Worm (Caenorhabditis elegans) whole organism, L1 larva: Measurements from ENCODE around the gene sumv-1.

Source experiments
- alr-1 ChIP-seq: fragments of 200-800 bp; sonication (Bioruptor generic); optimal IDR thresholded peaks from 2 replicates; lab custom pipeline; 2018; ENCODE audit warnings: borderline replicate concordance, mild to moderate bottlenecking, missing genetic modification characterization, missing compliant biosample characterization
- blmp-1 ChIP-seq: fragments of 150-350 bp; optimal IDR thresholded peaks from 2 replicates; lab custom pipeline; 2014; ENCODE audit warnings: missing biosample characterization, missing genetic modification characterization
- ces-1 ChIP-seq: fragments of 150-350 bp; optimal IDR thresholded peaks from 2 replicates; lab custom pipeline; 2014; ENCODE audit warnings: missing biosample characterization, missing genetic modification reagents, missing genetic modification characterization
- grh-1 ChIP-seq: fragments of 200-800 bp; sonication (Bioruptor generic); IDR thresholded peaks from 2 replicates; pipeline ENCODE4 v1.3.6; 2022; ENCODE audit warnings: missing genetic modification reagents, missing genetic modification characterization, missing compliant biosample characterization
- mdl-1 ChIP-seq, 2 experiments: fragments of 150-350 bp; optimal IDR thresholded peaks; 2 replicates each; lab custom pipeline; 2014 to 2017; ENCODE audit warnings: missing biosample characterization in 2 of 2, missing genetic modification characterization in 2 of 2, inconsistent platforms in 1 of 2
- nhr-19 ChIP-seq: fragments of 200-800 bp; sonication (Bioruptor generic); conservative IDR thresholded peaks from 2 replicates; pipeline ENCODE4 v1.3.6; 2022; ENCODE audit warnings: missing genetic modification characterization, missing compliant biosample characterization
- nhr-85 ChIP-seq: sonication (generic microtip); peaks from one replicate; lab custom pipeline; 2016; ENCODE audit warnings: missing genetic modification characterization, inconsistent platforms, missing compliant biosample characterization
- pag-3 ChIP-seq: sonication (generic microtip); optimal IDR thresholded peaks from 2 replicates; lab custom pipeline; 2017; ENCODE audit warnings: missing genetic modification characterization, mild to moderate bottlenecking, missing compliant biosample characterization, antibody characterized with exemption, borderline replicate concordance; ENCODE audit not compliant: insufficient read depth
- swsn-7 ChIP-seq: sonication (generic microtip); optimal IDR thresholded peaks from 2 replicates; lab custom pipeline; 2016; ENCODE audit warnings: missing genetic modification characterization, missing compliant biosample characterization

Gene sumv-1

DNA sequence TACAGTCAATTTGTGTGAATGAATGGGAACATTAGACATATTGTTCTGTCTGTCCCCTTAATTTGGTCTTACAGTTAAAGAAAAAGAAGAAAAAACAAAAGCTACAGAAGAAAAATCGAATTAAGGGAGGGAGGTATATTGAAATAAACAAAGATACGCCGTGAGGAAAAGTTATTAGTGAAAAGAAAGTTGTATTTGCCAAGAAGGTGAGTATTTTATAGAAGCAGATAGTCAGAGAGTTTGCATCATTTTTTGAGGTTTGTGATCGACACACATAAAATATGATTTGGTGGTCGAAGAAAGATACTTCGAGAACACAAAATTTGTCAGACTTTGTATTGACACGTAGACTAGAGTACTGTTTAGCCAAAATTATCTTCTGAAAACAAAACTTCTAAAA lies 53.6 kb downstream of the sumv-1 start (continued):
- TF ChIP-seq swsn-7: no peak
- TF ChIP-seq alr-1 (tag; lab: Kevin White, UChicago): no peak
- TF ChIP-seq grh-1 (GFP tag; lab: Robert Waterston, UW): no peak
- TF ChIP-seq ces-1 (GFP tag; lab: Kevin White, UChicago): no peak
- TF ChIP-seq mdl-1 (tag; optimal IDR thresholded peaks at IDR 0.05; lab: Kevin White, UChicago): no peak
- no peak for TF ChIP-seq pag-3

- TF ChIP-seq ces-1 (GFP tag; lab: Kevin White, UChicago) (no peak), blmp-1 (tag; lab: Kevin White, UChicago) (no peak), nhr-19 (GFP tag; lab: Robert Waterston, UW) (no peak), nhr-85 (tag; lab: Kevin White, UChicago) (no peak)
Observed at ce11 chrIII:5199577-5199976, 54.4 kb downstream of the sumv-1 start, which contains the start of gene emb-8. Gene emb-8 (minus strand): TSS chrIII:5199677.
